Worm (Caenorhabditis elegans) whole organism, late embryonic: ENCODE results near the gene T26C12.1.
A peak's percentile ranks its signal among the peaks of the same experiment; 100 is the strongest.

ENCODE experiments used
- K09A11.1 ChIP-seq: sonication (generic microtip); optimal IDR thresholded peaks from 2 replicates; lab custom pipeline; 2017; ENCODE audit warnings: antibody characterized with exemption, mild to moderate bottlenecking, missing genetic modification characterization, missing compliant biosample characterization; ENCODE audit not compliant: insufficient read depth
- ceh-18 ChIP-seq: sonication (generic microtip); optimal IDR thresholded peaks from 2 replicates; lab custom pipeline; 2016; ENCODE audit warnings: missing genetic modification characterization, missing compliant biosample characterization
- ceh-19 ChIP-seq: fragments of 200-800 bp; sonication (Bioruptor generic); optimal IDR thresholded peaks from 2 replicates; lab custom pipeline; 2018; ENCODE audit warnings: mild to moderate bottlenecking, missing genetic modification characterization, missing compliant biosample characterization
- ceh-24 ChIP-seq: sonication (generic microtip); optimal IDR thresholded peaks from 2 replicates; lab custom pipeline; 2016; ENCODE audit warnings: mild to moderate bottlenecking, missing genetic modification characterization, missing compliant biosample characterization
- ceh-30 ChIP-seq: fragments of 150-350 bp; optimal IDR thresholded peaks from 2 replicates; lab custom pipeline; 2014; ENCODE audit warnings: missing biosample characterization, missing genetic modification characterization
- ceh-31 ChIP-seq: sonication (generic microtip); optimal IDR thresholded peaks from 2 replicates; lab custom pipeline; 2016; ENCODE audit warnings: missing genetic modification characterization, missing compliant biosample characterization
- ceh-34 ChIP-seq: sonication (generic microtip); optimal IDR thresholded peaks from 2 replicates; lab custom pipeline; 2016; ENCODE audit warnings: mild to moderate bottlenecking, missing genetic modification characterization, missing compliant biosample characterization
- ceh-48 ChIP-seq: sonication (generic microtip); optimal IDR thresholded peaks from 2 replicates; lab custom pipeline; 2016; ENCODE audit warnings: missing genetic modification characterization, inconsistent platforms, missing compliant biosample characterization
- ceh-9 ChIP-seq: sonication (generic microtip); optimal IDR thresholded peaks from 2 replicates; lab custom pipeline; 2016; ENCODE audit warnings: mild to moderate bottlenecking, missing genetic modification characterization, inconsistent platforms, missing compliant biosample characterization
- dve-1 ChIP-seq: sonication (generic microtip); optimal IDR thresholded peaks from 2 replicates; lab custom pipeline; 2017; ENCODE audit warnings: antibody characterized with exemption, mild to moderate bottlenecking, missing genetic modification characterization, missing compliant biosample characterization
- elt-2 ChIP-seq: sonication (generic microtip); optimal IDR thresholded peaks from 2 replicates; lab custom pipeline; 2016; ENCODE audit warnings: missing genetic modification reagents, missing genetic modification characterization, missing compliant biosample characterization
- ets-4 ChIP-seq: sonication (generic microtip); optimal IDR thresholded peaks from 2 replicates; lab custom pipeline; 2016; ENCODE audit warnings: missing genetic modification characterization, missing compliant biosample characterization
- fkh-6 ChIP-seq: sonication (generic microtip); optimal IDR thresholded peaks from 2 replicates; lab custom pipeline; 2016; ENCODE audit warnings: missing genetic modification characterization, missing compliant biosample characterization
- gmeb-2 ChIP-seq: sonication (generic microtip); optimal IDR thresholded peaks from 2 replicates; lab custom pipeline; 2016; ENCODE audit warnings: missing genetic modification characterization, inconsistent platforms, missing compliant biosample characterization
- hlh-15 ChIP-seq: sonication (generic microtip); optimal IDR thresholded peaks from 2 replicates; lab custom pipeline; 2016; ENCODE audit warnings: missing genetic modification characterization, missing compliant biosample characterization
- lim-6 ChIP-seq: sonication (generic microtip); optimal IDR thresholded peaks from 2 replicates; lab custom pipeline; 2016; ENCODE audit warnings: missing genetic modification characterization, missing compliant biosample characterization
- madf-2 ChIP-seq: sonication (generic microtip); optimal IDR thresholded peaks from 2 replicates; lab custom pipeline; 2017; ENCODE audit warnings: missing genetic modification characterization, missing compliant biosample characterization
- mec-3 ChIP-seq: sonication (generic microtip); optimal IDR thresholded peaks from 2 replicates; lab custom pipeline; 2016; ENCODE audit warnings: borderline replicate concordance, missing genetic modification characterization, missing compliant biosample characterization
- nfya-1 ChIP-seq: sonication (generic microtip); optimal IDR thresholded peaks from 2 replicates; lab custom pipeline; 2017; ENCODE audit warnings: missing genetic modification characterization, mild to moderate bottlenecking, missing compliant biosample characterization, antibody characterized with exemption, moderate library complexity
- pat-9 ChIP-seq: fragments of 200-800 bp; sonication (Bioruptor generic); optimal IDR thresholded peaks from 2 replicates; lab custom pipeline; 2018; ENCODE audit warnings: mild to moderate bottlenecking, missing genetic modification characterization, moderate library complexity, missing compliant biosample characterization
- ref-2 ChIP-seq: sonication (generic microtip); optimal IDR thresholded peaks from 2 replicates; lab custom pipeline; 2016; ENCODE audit warnings: missing genetic modification characterization, missing compliant biosample characterization
- rnt-1 ChIP-seq: sonication (generic microtip); optimal IDR thresholded peaks from 2 replicates; lab custom pipeline; 2016; ENCODE audit warnings: missing genetic modification characterization, missing compliant biosample characterization
- syd-9 ChIP-seq: sonication (generic microtip); optimal IDR thresholded peaks from 2 replicates; lab custom pipeline; 2016; ENCODE audit warnings: mild to moderate bottlenecking, missing genetic modification characterization, moderate library complexity, missing compliant biosample characterization
- tbx-2 ChIP-seq: sonication (generic microtip); optimal IDR thresholded peaks from 2 replicates; lab custom pipeline; 2016; ENCODE audit warnings: missing genetic modification characterization, missing compliant biosample characterization
- tbx-7 ChIP-seq: sonication (generic microtip); optimal IDR thresholded peaks from 2 replicates; lab custom pipeline; 2016; ENCODE audit warnings: missing genotype, missing genetic modification characterization, missing compliant biosample characterization
- unc-55 ChIP-seq: sonication (generic microtip); optimal IDR thresholded peaks from 2 replicates; lab custom pipeline; 2017; ENCODE audit warnings: missing biosample characterization, missing genetic modification reagents, missing genetic modification characterization
- ztf-16 ChIP-seq: sonication (generic microtip); optimal IDR thresholded peaks from 2 replicates; lab custom pipeline; 2017; ENCODE audit warnings: missing genetic modification characterization, missing compliant biosample characterization

The T26C12.1 gene

DNA sequence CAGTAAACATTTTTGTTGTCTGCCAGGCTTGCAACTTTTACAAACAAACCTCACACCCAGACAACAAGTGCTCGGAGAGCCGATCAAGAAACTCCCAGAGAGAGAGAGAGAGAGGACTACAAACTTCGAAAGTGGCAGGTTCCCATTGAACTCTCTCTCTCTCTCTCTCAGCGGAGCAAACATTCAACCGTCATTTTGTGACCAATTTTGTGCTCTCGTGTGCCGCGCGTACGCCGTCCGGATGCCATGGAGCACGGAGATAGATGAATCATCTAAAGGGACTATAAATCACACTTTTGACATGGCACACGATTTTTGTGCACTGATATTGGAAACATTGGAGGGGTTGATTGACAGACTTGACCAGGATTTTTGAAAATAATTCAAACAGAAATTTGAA lies 50.2 kb downstream of the T26C12.1 start:
- TF ChIP-seq fkh-6 (tag; lab: Kevin White, UChicago) (no peak), madf-2 (no peak), mec-3 (no peak), ceh-30 (no peak), ceh-19 (no peak), lim-6 (tag; lab: Kevin White, UChicago) (no peak), pat-9 (no peak), ets-4 (tag; lab: Kevin White, UChicago) (no peak), tbx-7 (tag; lab: Kevin White, UChicago) (no peak), dve-1 (tag; lab: Kevin White, UChicago) (no peak)

ce11 chrIV:3310662-3311219 lies 52.0 kb downstream of the T26C12.1 start:
- TF ChIP-seq ceh-24 (tag; lab: Kevin White, UChicago) = no peak
- peak; percentile 42 for TF ChIP-seq elt-2 (tag; lab: Kevin White, UChicago)
- no peak for TF ChIP-seq syd-9
- no peak for TF ChIP-seq K09A11.1 (tag; lab: Kevin White, UChicago)

ce11 chrIV:3311243-3311642 lies 52.5 kb downstream of the T26C12.1 start, which contains the start of gene zip-11:
Gene zip-11, plus strand, starts transcription at chrIV:3311276.
- TF ChIP-seq ceh-9 (tag; lab: Kevin White, UChicago) (no peak), pat-9 (no peak), tbx-2 (tag; lab: Kevin White, UChicago) (peak; percentile 15), hlh-15 (tag; lab: Kevin White, UChicago) (no peak), nfya-1 (tag; lab: Kevin White, UChicago) (peak; percentile 10), gmeb-2 (tag; lab: Kevin White, UChicago) (no peak), ceh-18 (peak; percentile 65), ztf-16 (tag; lab: Kevin White, UChicago) (no peak), ets-4 (tag; lab: Kevin White, UChicago) (peak; percentile 30), ref-2 (tag; lab: Kevin White, UChicago) (peak; percentile 14), ceh-34 (tag; lab: Kevin White, UChicago) (peak; percentile 0), unc-55 (peak; percentile 73), ceh-48 (tag; lab: Kevin White, UChicago) (peak; percentile 31), ceh-31 (peak; percentile 72), rnt-1 (tag; lab: Kevin White, UChicago) (peak; percentile 64)
